Fruit fly (Drosophila melanogaster): ENCODE measurements around the gene Lasp.

- TF ChIP-seq rgr (GFP tag; optimal IDR thresholded peaks at IDR 0.05): no peak
- no peak for TF ChIP-seq Hr83 (GFP tag; optimal IDR thresholded peaks at IDR 0.05; ENCODE audit: poor library complexity, severe bottlenecking)
- no peak for TF ChIP-seq usp (GFP tag; optimal IDR thresholded peaks at IDR 0.05)
- no peak for TF ChIP-seq Dfd (GFP tag; optimal IDR thresholded peaks at IDR 0.05)
- no peak for TF ChIP-seq woc (GFP tag; optimal IDR thresholded peaks at IDR 0.05)
- TF ChIP-seq Hr78 (GFP tag; optimal IDR thresholded peaks at IDR 0.05): no peak
- TF ChIP-seq sv (GFP tag; optimal IDR thresholded peaks at IDR 0.05): no peak
- no peak for TF ChIP-seq Myc (optimal IDR thresholded peaks at IDR 0.05)
- no peak for TF ChIP-seq sage (GFP tag; optimal IDR thresholded peaks at IDR 0.05)
- no peak for TF ChIP-seq Sp1 (GFP tag; optimal IDR thresholded peaks at IDR 0.05)
These were observed 19.2 kb upstream of the Lasp start, which contains the start of gene Dbp73D for dm6 chr3L:16730645-16731044.

All from whole organism, wandering third instar larva.